Fruit fly (Drosophila melanogaster) whole organism, embryonic: ENCODE measurements around the gene iav.

Experiments
- CG11560 ChIP-seq: fragments of 200-800 bp; sonication (Bioruptor generic); IDR thresholded peaks from 3 replicates; pipeline ENCODE4 v1.3.6; 2022; ENCODE audit warnings: missing biosample characterization, missing genetic modification characterization
- CG18262 ChIP-seq: fragments of 200-800 bp; optimal IDR thresholded peaks from 3 replicates; lab custom pipeline; 2019; ENCODE audit warnings: missing biosample characterization, mild to moderate bottlenecking, missing genetic modification characterization, moderate library complexity
- Dp ChIP-seq: fragments of 200-800 bp; sonication (Bioruptor generic); optimal IDR thresholded peaks from 2 replicates; lab custom pipeline; 2018; ENCODE audit warnings: missing biosample characterization, mild to moderate bottlenecking, missing genetic modification characterization, moderate library complexity
- Hr39 ChIP-seq: fragments of >200 bp; optimal IDR thresholded peaks from 2 replicates; lab custom pipeline; 2017
- Nf-YB ChIP-seq: fragments of 200-800 bp; sonication (Bioruptor generic); optimal IDR thresholded peaks from 3 replicates; lab custom pipeline; 2019; ENCODE audit warnings: missing biosample characterization, mild to moderate bottlenecking, missing genetic modification characterization, moderate library complexity
- bowl ChIP-seq: fragments of 200-800 bp; sonication (Bioruptor generic); IDR thresholded peaks from 2 replicates; pipeline ENCODE4 v1.3.6; 2022; ENCODE audit warnings: missing biosample characterization, missing genetic modification characterization
- btn ChIP-seq: fragments of 200-800 bp; sonication (Bioruptor generic); optimal IDR thresholded peaks from 2 replicates; lab custom pipeline; 2016; ENCODE audit warnings: missing biosample characterization, missing genetic modification characterization
- croc ChIP-seq: fragments of 200-800 bp; sonication (Bioruptor generic); conservative IDR thresholded peaks from 3 replicates; pipeline ENCODE4 v1.3.6; 2022; ENCODE audit warnings: missing biosample characterization, missing genetic modification characterization
- sima ChIP-seq: fragments of 200-800 bp; sonication (Bioruptor generic); optimal IDR thresholded peaks from 2 replicates; lab custom pipeline; 2016; ENCODE audit warnings: missing biosample characterization, missing genetic modification characterization

DNA sequence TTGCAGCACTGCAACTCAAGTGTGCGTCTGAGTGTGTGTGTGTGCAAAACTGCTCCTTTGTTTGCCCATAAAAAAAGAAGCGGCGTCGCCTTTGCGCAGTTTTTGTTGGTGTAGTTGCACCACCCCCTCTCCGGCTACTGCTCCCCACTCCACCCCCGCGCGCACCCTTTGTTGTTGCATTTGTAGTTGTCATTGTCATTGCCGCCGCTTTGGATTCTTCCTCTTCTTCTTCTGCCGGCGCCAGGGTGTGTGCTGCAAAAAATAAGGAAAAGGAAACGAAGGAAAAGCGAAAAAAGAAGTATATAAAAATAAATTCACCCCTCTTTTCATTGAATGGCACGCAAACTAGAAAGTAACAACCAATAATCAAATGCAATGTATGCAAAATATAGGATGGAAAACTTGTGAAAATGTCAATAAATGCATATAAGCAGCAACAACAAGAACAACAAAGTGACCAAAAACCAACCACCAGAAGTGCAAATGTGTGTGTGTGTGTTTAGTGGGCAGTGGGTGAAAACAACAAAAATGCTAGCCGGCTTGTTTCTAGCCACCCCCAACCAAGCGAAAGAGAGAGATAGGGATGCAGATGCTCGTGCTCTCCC lies 9.8 kb upstream of the iav start:
- TF ChIP-seq Dp (GFP tag; lab: Kevin White, UChicago) (no peak), croc (GFP tag; lab: Robert Waterston, UW) (no peak), Hr39 (lab: Kevin White, UChicago) (no peak), sima (GFP tag; lab: Kevin White, UChicago) (no peak), CG11560 (tag; lab: Robert Waterston, UW) (no peak), bowl (no peak), CG18262 (no peak), Nf-YB (GFP tag; lab: Kevin White, UChicago) (no peak), btn (no peak)
